Worm (Caenorhabditis elegans): Measurements from ENCODE around the gene C29F3.7.

Gene C29F3.7

DNA sequence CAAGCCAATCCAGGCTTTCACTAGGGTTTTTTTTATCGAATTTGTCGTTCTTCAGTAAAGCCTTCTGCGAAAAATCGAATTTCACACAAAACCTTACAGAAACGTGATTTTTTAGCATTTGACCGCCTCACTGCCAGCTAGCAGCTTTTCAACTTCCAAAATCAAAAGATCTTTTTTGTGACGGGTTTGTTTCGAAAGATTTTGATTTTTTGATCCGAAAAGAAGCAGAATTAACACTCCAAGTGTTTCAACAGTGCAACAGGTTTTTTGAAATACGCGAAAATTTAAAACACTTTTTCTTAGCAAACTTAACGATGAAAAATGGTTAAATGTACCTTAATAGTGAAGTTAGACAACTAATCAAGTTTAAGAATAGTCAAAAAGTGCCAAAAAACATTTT, 13.3 kb upstream of the C29F3.7 start, which contains the start of gene clec-229:
TSS of gene clec-229 (minus strand) at position 101 of the 400 bp plus-strand sequence.
- TF ChIP-seq aly-2 (tag; optimal IDR thresholded peaks at IDR 0.05) (no peak), ceh-28 (tag; optimal IDR thresholded peaks at IDR 0.05) (no peak), zag-1 (tag; optimal IDR thresholded peaks at IDR 0.05) (no peak)

DNA sequence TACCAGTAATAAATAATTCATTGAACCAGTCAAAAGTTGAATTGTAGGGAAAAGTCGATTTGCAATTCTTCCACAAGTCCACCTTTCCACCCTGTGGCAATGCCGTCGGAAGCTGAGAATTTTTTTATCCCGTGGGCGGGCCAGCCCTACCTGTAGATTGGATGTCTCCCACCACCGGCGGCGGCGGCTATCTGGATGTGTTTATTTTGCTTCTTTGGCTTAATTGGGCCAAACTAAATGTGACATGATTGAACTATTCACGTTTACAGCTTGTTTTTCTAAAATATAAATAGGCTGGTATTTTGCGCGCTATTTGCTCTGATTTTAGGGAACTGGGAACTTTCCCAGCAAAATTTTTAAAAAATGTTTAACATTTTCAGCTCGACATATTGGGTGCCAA, 10.2 kb upstream of the C29F3.7 start, which contains the start of gene wrt-8:
TSS of gene wrt-8 (minus strand) at position 101 of the 400 bp plus-strand sequence.
- TF ChIP-seq mdl-1 (tag; optimal IDR thresholded peaks at IDR 0.05) (no peak), nhr-12 (tag; optimal IDR thresholded peaks at IDR 0.05) (no peak), mml-1 (tag; optimal IDR thresholded peaks at IDR 0.05) (no peak), skn-1 (tag; optimal IDR thresholded peaks at IDR 0.05) (no peak), ceh-82 (tag; optimal IDR thresholded peaks at IDR 0.05) (no peak), ztf-11 (tag; optimal IDR thresholded peaks at IDR 0.05) (no peak), hmg-11 (tag; optimal IDR thresholded peaks at IDR 0.05) (no peak), nhr-25 (tag; optimal IDR thresholded peaks at IDR 0.05) (no peak), snpc-4 (tag; optimal IDR thresholded peaks at IDR 0.05) (no peak), zag-1 (tag; optimal IDR thresholded peaks at IDR 0.05) (no peak), nfya-1 (tag; optimal IDR thresholded peaks at IDR 0.05; ENCODE audit: insufficient read depth) (no peak)

DNA sequence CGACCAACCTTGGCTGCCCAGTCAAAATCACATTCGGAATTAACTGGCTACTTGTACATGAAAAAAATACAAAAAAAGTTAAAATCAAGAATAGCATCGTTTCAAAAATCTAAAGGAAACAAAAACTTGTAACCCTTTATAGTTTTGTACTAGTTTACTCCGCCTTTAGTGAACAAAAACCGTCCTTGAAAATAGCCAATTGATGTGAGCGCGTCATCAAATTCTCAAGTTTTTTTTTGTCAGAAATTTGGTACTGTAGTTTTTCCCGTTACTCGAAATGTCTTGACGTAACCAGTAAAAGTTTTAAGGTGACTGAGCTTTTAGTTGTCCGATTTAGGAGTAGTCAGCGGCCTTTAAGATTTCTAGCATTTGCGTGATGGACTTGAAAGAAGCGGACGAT, 7.4 kb upstream of the C29F3.7 start, which contains the start of gene C29F3.3:
TSS of gene C29F3.3 (minus strand) at position 101 of the 400 bp plus-strand sequence.
- TF ChIP-seq lin-15B (tag; optimal IDR thresholded peaks at IDR 0.05) (no peak), nhr-77 (tag; optimal IDR thresholded peaks at IDR 0.05) (no peak), zag-1 (tag; optimal IDR thresholded peaks at IDR 0.05) (no peak), fos-1 (tag; optimal IDR thresholded peaks at IDR 0.05) (no peak), ztf-11 (tag; optimal IDR thresholded peaks at IDR 0.05) (no peak), elt-1 (tag; optimal IDR thresholded peaks at IDR 0.05) (no peak), unc-39 (tag; optimal IDR thresholded peaks at IDR 0.05) (no peak), mdl-1 (tag; optimal IDR thresholded peaks at IDR 0.05) (no peak), nfya-1 (tag; optimal IDR thresholded peaks at IDR 0.05; ENCODE audit: insufficient read depth) (no peak), elt-2 (tag; optimal IDR thresholded peaks at IDR 0.05) (no peak), tbx-2 (tag; optimal IDR thresholded peaks at IDR 0.05) (no peak), nhr-237 (tag; optimal IDR thresholded peaks at IDR 0.05) (no peak), skn-1 (tag; optimal IDR thresholded peaks at IDR 0.05) (no peak), aly-2 (tag; optimal IDR thresholded peaks at IDR 0.05) (no peak), nhr-11 (tag; optimal IDR thresholded peaks at IDR 0.05) (no peak), unc-62 (GFP tag; optimal IDR thresholded peaks at IDR 0.05) (no peak)

DNA sequence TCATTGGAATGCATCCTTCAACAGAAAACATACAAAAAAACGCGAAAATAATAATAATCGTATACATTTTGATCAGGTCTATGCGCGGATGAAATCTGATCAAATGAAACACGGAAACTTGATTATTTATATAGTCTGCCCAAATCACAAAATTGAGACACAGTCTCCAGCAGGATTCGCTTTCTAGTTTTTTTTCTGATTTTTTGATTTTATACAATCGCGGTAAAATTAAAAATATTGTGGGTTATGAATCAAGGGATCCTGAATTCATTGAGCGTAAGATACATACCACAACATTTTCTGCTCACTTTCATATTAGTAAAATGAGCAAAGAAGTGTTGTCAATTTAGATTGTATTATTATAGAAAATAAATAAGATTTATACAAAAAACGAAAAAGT, 5.7 kb upstream of the C29F3.7 start, which contains the start of gene clec-230:
TSS of gene clec-230 (minus strand) at position 101 of the 400 bp plus-strand sequence.
- TF ChIP-seq fkh-2 (tag; optimal IDR thresholded peaks at IDR 0.05) (no peak), nhr-237 (tag; optimal IDR thresholded peaks at IDR 0.05) (no peak), skn-1 (tag; optimal IDR thresholded peaks at IDR 0.05) (no peak), unc-39 (tag; optimal IDR thresholded peaks at IDR 0.05) (no peak), pha-4 (tag; optimal IDR thresholded peaks at IDR 0.05) (no peak), lsy-12 (tag; optimal IDR thresholded peaks at IDR 0.05) (no peak)

DNA sequence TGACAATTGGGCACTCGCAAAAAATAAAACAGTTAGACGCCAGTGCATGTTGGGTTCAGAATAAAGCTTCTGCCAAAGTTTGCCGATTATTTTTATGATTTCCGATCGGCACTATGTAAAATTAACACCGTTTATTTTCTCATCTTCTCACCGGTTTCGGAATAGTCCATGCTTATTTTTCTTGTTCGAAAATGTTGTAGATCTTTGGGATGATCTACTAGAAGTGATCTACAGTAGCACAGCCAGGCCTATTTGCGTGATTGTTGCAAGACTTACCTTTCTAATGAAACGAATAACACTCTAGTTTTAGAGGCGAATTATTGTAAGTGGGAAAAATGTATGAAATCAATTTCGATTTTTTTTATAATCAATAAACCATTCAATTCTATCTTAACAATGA, 4.1 kb upstream of the C29F3.7 start, which contains the start of gene clec-231:
TSS of gene clec-231 (minus strand) at position 101 of the 400 bp plus-strand sequence.
- TF ChIP-seq pha-4 (tag; optimal IDR thresholded peaks at IDR 0.05) (no peak), elt-2 (tag; optimal IDR thresholded peaks at IDR 0.05) (no peak), skn-1 (tag; optimal IDR thresholded peaks at IDR 0.05) (no peak), unc-39 (tag; optimal IDR thresholded peaks at IDR 0.05) (no peak), nhr-77 (tag; optimal IDR thresholded peaks at IDR 0.05) (no peak), ceh-9 (tag; optimal IDR thresholded peaks at IDR 0.05) (no peak), ceh-28 (tag; optimal IDR thresholded peaks at IDR 0.05) (no peak), nhr-23 (tag; optimal IDR thresholded peaks at IDR 0.05) (no peak), daf-12 (tag; optimal IDR thresholded peaks at IDR 0.05) (no peak)

DNA sequence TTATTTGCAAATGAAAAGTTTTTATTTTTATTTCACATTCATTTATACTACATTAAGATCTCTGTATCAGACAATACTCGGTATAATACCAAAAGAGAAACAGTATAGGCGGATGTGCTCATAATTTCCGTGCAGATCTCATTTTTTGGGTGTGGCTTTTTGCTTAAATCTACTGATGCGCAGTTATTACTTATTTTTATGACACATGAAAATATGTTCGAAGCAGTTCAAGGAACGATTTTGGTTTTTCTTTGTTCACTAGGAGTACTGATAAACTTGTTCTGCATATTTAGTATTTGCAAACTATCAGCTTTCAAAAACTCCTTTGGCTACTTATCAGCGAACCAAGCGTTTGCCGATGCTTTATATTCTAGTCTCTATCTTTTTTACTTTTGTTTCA, 2.3 kb upstream of the C29F3.7 start, which contains the start of gene srx-58:
TSS of gene srx-58 (plus strand) at position 301 of the 400 bp plus-strand sequence.
- TF ChIP-seq egl-5 (tag; optimal IDR thresholded peaks at IDR 0.05) (no peak), zag-1 (tag; optimal IDR thresholded peaks at IDR 0.05) (no peak), fkh-2 (tag; optimal IDR thresholded peaks at IDR 0.05) (no peak), snpc-4 (tag; optimal IDR thresholded peaks at IDR 0.05) (no peak), skn-1 (tag; optimal IDR thresholded peaks at IDR 0.05) (no peak), nhr-237 (tag; optimal IDR thresholded peaks at IDR 0.05) (no peak), eor-1 (tag; optimal IDR thresholded peaks at IDR 0.05) (no peak), ama-1 (optimal IDR thresholded peaks at IDR 0.05) (no peak), nhr-43 (tag; optimal IDR thresholded peaks at IDR 0.05; ENCODE audit: poor library complexity, severe bottlenecking) (no peak), ceh-82 (tag; optimal IDR thresholded peaks at IDR 0.05) (no peak), ceh-16 (tag; optimal IDR thresholded peaks at IDR 0.05) (no peak), nhr-76 (tag; optimal IDR thresholded peaks at IDR 0.05) (no peak), ceh-9 (tag; optimal IDR thresholded peaks at IDR 0.05) (no peak), lin-39 (tag; optimal IDR thresholded peaks at IDR 0.05) (no peak), egl-27 (tag; optimal IDR thresholded peaks at IDR 0.05) (no peak), mdl-1 (tag; optimal IDR thresholded peaks at IDR 0.05) (no peak), nhr-28 (tag; optimal IDR thresholded peaks at IDR 0.05) (no peak), aly-2 (tag; optimal IDR thresholded peaks at IDR 0.05) (no peak), elt-1 (tag; optimal IDR thresholded peaks at IDR 0.05) (no peak), fos-1 (tag; optimal IDR thresholded peaks at IDR 0.05) (no peak)

Measured in whole organism, L3 larva.